Worm (Caenorhabditis elegans) whole organism, mixed stage, embryonic: ENCODE results near the gene srh-298.

Experiments
- elt-3 ChIP-seq: fragments of 150-350 bp; optimal IDR thresholded peaks from 2 replicates; lab custom pipeline; 2014; ENCODE audit warnings: missing biosample characterization, missing genetic modification characterization
- ham-2 ChIP-seq: fragments of 200-800 bp; sonication (Bioruptor generic); optimal IDR thresholded peaks from 2 replicates; lab custom pipeline; 2018; ENCODE audit warnings: mild to moderate bottlenecking, missing genetic modification characterization, missing compliant biosample characterization
- lin-13 ChIP-seq: fragments of 150-350 bp; optimal IDR thresholded peaks from 2 replicates; lab custom pipeline; 2014; ENCODE audit warnings: missing biosample characterization, missing genetic modification characterization
- lsy-2 ChIP-seq: fragments of 150-350 bp; optimal IDR thresholded peaks from 2 replicates; lab custom pipeline; 2014; ENCODE audit warnings: missing biosample characterization, missing genetic modification characterization
- mep-1 ChIP-seq: fragments of 150-350 bp; optimal IDR thresholded peaks from 2 replicates; lab custom pipeline; 2017; ENCODE audit warnings: missing biosample characterization, missing genetic modification reagents, missing genetic modification characterization, inconsistent platforms
- nhr-12 ChIP-seq: fragments of 150-350 bp; optimal IDR thresholded peaks from 2 replicates; lab custom pipeline; 2014; ENCODE audit warnings: missing biosample characterization, missing genetic modification characterization
- nhr-237 ChIP-seq: fragments of 150-350 bp; optimal IDR thresholded peaks from 2 replicates; lab custom pipeline; 2014; ENCODE audit warnings: missing biosample characterization, missing genetic modification characterization
- nhr-28 ChIP-seq: fragments of 150-350 bp; optimal IDR thresholded peaks from 2 replicates; lab custom pipeline; 2014; ENCODE audit warnings: missing biosample characterization, missing genetic modification characterization

DNA sequence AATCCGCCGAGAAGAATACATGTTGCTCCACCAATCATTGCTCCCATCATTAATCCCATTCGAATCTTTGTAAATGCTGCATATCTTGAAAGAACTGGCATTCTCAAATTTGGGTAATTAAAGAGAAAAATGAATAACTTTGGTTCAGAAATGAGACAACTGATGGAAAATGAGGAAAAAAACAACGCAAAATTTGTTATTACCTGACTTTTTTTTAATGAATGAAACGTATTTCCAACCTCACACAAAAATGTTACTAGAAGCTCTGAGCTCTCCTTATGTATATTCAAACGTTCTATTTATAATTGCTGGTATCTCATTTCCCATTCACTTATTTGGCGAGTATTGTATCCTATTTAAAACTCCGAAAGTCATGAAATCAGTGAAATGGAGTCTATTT lies 16.1 kb upstream of the srh-298 start, which contains the start of the genes Y94A7B.11 and srh-292:
- TF ChIP-seq nhr-12 (tag; lab: Kevin White, UChicago) (no peak), elt-3 (tag; lab: Kevin White, UChicago) (no peak), lin-13 (tag; lab: Kevin White, UChicago) (no peak), nhr-237 (tag; lab: Kevin White, UChicago) (no peak), mep-1 (tag; lab: Kevin White, UChicago) (no peak), lsy-2 (tag; lab: Kevin White, UChicago) (no peak), nhr-28 (tag; lab: Kevin White, UChicago) (no peak), ham-2 (GFP tag; lab: Kevin White, UChicago) (no peak)
